Fruit fly (Drosophila melanogaster) whole organism, embryonic: Measurements from ENCODE around the gene CG9986.

Experiments used
- CG10543 ChIP-seq: fragments of 200-800 bp; sonication (Bioruptor generic); optimal IDR thresholded peaks from 3 replicates; lab custom pipeline; 2017; ENCODE audit warnings: missing biosample characterization, mild to moderate bottlenecking, missing genetic modification characterization, moderate library complexity
- CG11398 ChIP-seq: fragments of 200-800 bp; sonication (Bioruptor generic); optimal IDR thresholded peaks from 2 replicates; lab custom pipeline; 2016; ENCODE audit warnings: missing biosample characterization, missing genetic modification characterization
- CG11504 ChIP-seq: fragments of 200-800 bp; sonication (Bioruptor generic); optimal IDR thresholded peaks from 3 replicates; lab custom pipeline; 2019; ENCODE audit warnings: missing biosample characterization, mild to moderate bottlenecking, missing genetic modification characterization, moderate library complexity
- CG11560 ChIP-seq: fragments of 200-800 bp; sonication (Bioruptor generic); IDR thresholded peaks from 3 replicates; pipeline ENCODE4 v1.3.6; 2022; ENCODE audit warnings: missing biosample characterization, missing genetic modification characterization
- CG11695 ChIP-seq: fragments of 200-800 bp; sonication (Bioruptor generic); IDR thresholded peaks from 3 replicates; pipeline ENCODE4 v1.3.6; 2022; ENCODE audit warnings: missing biosample characterization, missing genetic modification characterization
- CG12299 ChIP-seq: fragments of 200-800 bp; sonication (Bioruptor generic); optimal IDR thresholded peaks from 2 replicates; lab custom pipeline; 2018; ENCODE audit warnings: missing biosample characterization, mild to moderate bottlenecking, missing genetic modification characterization
- CG12659 ChIP-seq: fragments of 200-800 bp; sonication (Bioruptor generic); optimal IDR thresholded peaks from 3 replicates; lab custom pipeline; 2017; ENCODE audit warnings: mild to moderate bottlenecking, missing biosample characterization, missing genetic modification reagents, missing genetic modification characterization
- CG12942 ChIP-seq: fragments of 200-800 bp; sonication (Bioruptor generic); optimal IDR thresholded peaks from 3 replicates; lab custom pipeline; 2016; ENCODE audit warnings: missing biosample characterization, missing genetic modification characterization
- CG13287 ChIP-seq: fragments of 200-800 bp; sonication (Bioruptor generic); IDR thresholded peaks from 2 replicates; pipeline ENCODE4 v1.3.6; 2022; ENCODE audit warnings: missing biosample characterization, missing genetic modification characterization; ENCODE audit not compliant: partially characterized antibody
- CG14441 ChIP-seq: fragments of 200-800 bp; sonication (Bioruptor generic); IDR thresholded peaks from 2 replicates; pipeline ENCODE4 v1.3.6; 2022; ENCODE audit warnings: missing biosample characterization, missing genetic modification characterization
- CG15073 ChIP-seq: fragments of 200-800 bp; sonication (Bioruptor generic); optimal IDR thresholded peaks from 2 replicates; lab custom pipeline; 2016; ENCODE audit warnings: missing biosample characterization, missing genetic modification characterization
- CG1529 ChIP-seq: fragments of 200-800 bp; sonication (Bioruptor generic); optimal IDR thresholded peaks from 3 replicates; lab custom pipeline; 2018; ENCODE audit warnings: missing biosample characterization, missing genetic modification characterization
- CG15479 ChIP-seq: fragments of 200-800 bp; sonication (Bioruptor generic); optimal IDR thresholded peaks from 3 replicates; lab custom pipeline; 2019; ENCODE audit warnings: missing biosample characterization, mild to moderate bottlenecking, missing genetic modification characterization, moderate library complexity
- CG16779 ChIP-seq: fragments of 200-800 bp; sonication (Bioruptor generic); IDR thresholded peaks from 2 replicates; pipeline ENCODE4 v1.3.6; 2022; ENCODE audit warnings: missing biosample characterization, missing genetic modification characterization
- CG2199 ChIP-seq: fragments of 200-800 bp; sonication (Bioruptor generic); IDR thresholded peaks from 3 replicates; pipeline ENCODE4 v1.3.6; 2022; ENCODE audit warnings: missing biosample characterization, missing genetic modification characterization
- CG2875 ChIP-seq: fragments of 200-800 bp; sonication (Bioruptor generic); optimal IDR thresholded peaks from 2 replicates; lab custom pipeline; 2017; ENCODE audit warnings: missing biosample characterization, mild to moderate bottlenecking, missing genetic modification characterization, missing genetic modification reagents
- CG32772 ChIP-seq: fragments of 200-800 bp; sonication (Bioruptor generic); IDR thresholded peaks from 2 replicates; pipeline ENCODE4 v1.3.6; 2022; ENCODE audit warnings: missing biosample characterization, missing genetic modification characterization
- CG34422 ChIP-seq: fragments of 200-800 bp; sonication (Bioruptor generic); IDR thresholded peaks from 3 replicates; pipeline ENCODE4 v1.3.6; 2022; ENCODE audit warnings: missing biosample characterization, missing genetic modification characterization
- CG4360 ChIP-seq: fragments of 200-800 bp; sonication (Bioruptor generic); IDR thresholded peaks from 2 replicates; pipeline ENCODE4 v1.3.6; 2022; ENCODE audit warnings: missing biosample characterization, missing genetic modification characterization
- CG6654 ChIP-seq: fragments of 200-800 bp; sonication (Bioruptor generic); optimal IDR thresholded peaks from 2 replicates; lab custom pipeline; 2017; ENCODE audit warnings: missing biosample characterization, mild to moderate bottlenecking, missing genetic modification characterization
- CG7556 ChIP-seq: fragments of 200-800 bp; sonication (Bioruptor generic); optimal IDR thresholded peaks from 2 replicates; lab custom pipeline; 2017; ENCODE audit warnings: missing biosample characterization, mild to moderate bottlenecking, missing genetic modification characterization
- CG7963 ChIP-seq: fragments of 200-800 bp; sonication (Bioruptor generic); IDR thresholded peaks from 3 replicates; pipeline ENCODE4 v1.3.6; 2022; ENCODE audit warnings: missing biosample characterization, missing genetic modification characterization; ENCODE audit not compliant: partially characterized antibody
- CG8290 ChIP-seq, 3 experiments: fragments of 200-800 bp; sonication (Bioruptor generic); optimal IDR thresholded peaks; 2 replicates each; lab custom pipeline; 2016 to 2019; ENCODE audit warnings: missing biosample characterization in 3 of 3, missing genetic modification characterization in 3 of 3, mild to moderate bottlenecking in 2 of 3, moderate library complexity in 1 of 3
- CG8765 ChIP-seq: fragments of 200-800 bp; sonication (Bioruptor generic); IDR thresholded peaks from 2 replicates; pipeline ENCODE4 v1.3.6; 2022; ENCODE audit warnings: missing biosample characterization, missing genetic modification characterization
- Deaf1 ChIP-seq: fragments of 200-800 bp; optimal IDR thresholded peaks from 3 replicates; lab custom pipeline; 2019; ENCODE audit warnings: missing biosample characterization, mild to moderate bottlenecking, missing genetic modification characterization, moderate library complexity
- E2f2 ChIP-seq: fragments of 200-800 bp; sonication (Bioruptor generic); IDR thresholded peaks from 2 replicates; pipeline ENCODE4 v1.3.6; 2022; ENCODE audit warnings: missing biosample characterization, missing genetic modification characterization
- H2.0 ChIP-seq: fragments of 200-800 bp; sonication (Bioruptor generic); IDR thresholded peaks from 2 replicates; pipeline ENCODE4 v1.3.6; 2022; ENCODE audit warnings: missing biosample characterization, missing genetic modification characterization
- Hmx ChIP-seq: fragments of 200-800 bp; sonication (Bioruptor generic); optimal IDR thresholded peaks from 2 replicates; lab custom pipeline; 2016; ENCODE audit warnings: missing biosample characterization, missing genetic modification characterization
- MESR4 ChIP-seq: fragments of 200-800 bp; sonication (Bioruptor generic); optimal IDR thresholded peaks from 2 replicates; lab custom pipeline; 2018; ENCODE audit warnings: missing biosample characterization, mild to moderate bottlenecking, missing genetic modification characterization, moderate library complexity
- Mes4 ChIP-seq: fragments of 200-800 bp; sonication (Bioruptor generic); optimal IDR thresholded peaks from 2 replicates; lab custom pipeline; 2016; ENCODE audit warnings: missing biosample characterization, missing genetic modification characterization
- NC2α ChIP-seq: fragments of 200-800 bp; sonication (Bioruptor generic); optimal IDR thresholded peaks from 2 replicates; lab custom pipeline; 2016; ENCODE audit warnings: missing biosample characterization, missing genetic modification characterization
- Oaz ChIP-seq: fragments of 200-800 bp; sonication (Bioruptor generic); IDR thresholded peaks from 2 replicates; pipeline ENCODE4 v1.3.6; 2022; ENCODE audit warnings: missing biosample characterization, missing genetic modification characterization
- Side ChIP-seq: fragments of 200-800 bp; sonication (Bioruptor generic); optimal IDR thresholded peaks from 2 replicates; lab custom pipeline; 2016; ENCODE audit warnings: missing biosample characterization, missing genetic modification characterization
- Usf ChIP-seq: fragments of 200-800 bp; sonication (Bioruptor generic); optimal IDR thresholded peaks from 2 replicates; lab custom pipeline; 2017; ENCODE audit warnings: missing genotype, missing biosample characterization, missing genetic modification characterization
- abd-A ChIP-seq: fragments of 200-800 bp; sonication (Bioruptor generic); optimal IDR thresholded peaks from 3 replicates; lab custom pipeline; 2019; ENCODE audit warnings: missing biosample characterization, mild to moderate bottlenecking, missing genetic modification characterization, moderate library complexity
- ash1 ChIP-seq: fragments of 200-800 bp; sonication (Bioruptor generic); optimal IDR thresholded peaks from 2 replicates; lab custom pipeline; 2018; ENCODE audit warnings: missing biosample characterization, mild to moderate bottlenecking, missing genetic modification characterization
- az2 ChIP-seq: fragments of 200-800 bp; sonication (Bioruptor generic); optimal IDR thresholded peaks from 3 replicates; lab custom pipeline; 2016; ENCODE audit warnings: missing biosample characterization, missing genetic modification characterization
- bbx ChIP-seq: fragments of 200-800 bp; sonication (Bioruptor generic); IDR thresholded peaks from 2 replicates; pipeline ENCODE4 v1.3.6; 2022; ENCODE audit warnings: missing biosample characterization, missing genetic modification characterization; ENCODE audit not compliant: partially characterized antibody
- bigmax ChIP-seq: fragments of 200-800 bp; sonication (Bioruptor generic); optimal IDR thresholded peaks from 2 replicates; lab custom pipeline; 2018; ENCODE audit warnings: missing biosample characterization, mild to moderate bottlenecking, missing genetic modification characterization
- dm ChIP-seq: fragments of 200-800 bp; sonication (Bioruptor generic); optimal IDR thresholded peaks from 3 replicates; lab custom pipeline; 2016; ENCODE audit warnings: missing biosample characterization, missing genetic modification characterization
- emc ChIP-seq: fragments of 200-800 bp; sonication (Bioruptor generic); optimal IDR thresholded peaks from 2 replicates; lab custom pipeline; 2016; ENCODE audit warnings: missing biosample characterization, missing genetic modification characterization
- fd3F ChIP-seq: fragments of 200-800 bp; sonication (Bioruptor generic); optimal IDR thresholded peaks from 2 replicates; lab custom pipeline; 2018; ENCODE audit warnings: missing biosample characterization, mild to moderate bottlenecking, missing genetic modification characterization, moderate library complexity
- fru ChIP-seq: fragments of >200 bp; optimal IDR thresholded peaks from 2 replicates; lab custom pipeline; 2017
- gfzf ChIP-seq: fragments of 200-800 bp; sonication (Bioruptor generic); optimal IDR thresholded peaks from 2 replicates; lab custom pipeline; 2016; ENCODE audit warnings: missing biosample characterization, mild to moderate bottlenecking, missing genetic modification characterization, moderate library complexity
- jigr1 ChIP-seq: fragments of 200-800 bp; sonication (Bioruptor generic); IDR thresholded peaks from 3 replicates; pipeline ENCODE4 v1.3.6; 2022; ENCODE audit warnings: missing biosample characterization, missing genetic modification characterization
- luna ChIP-seq: fragments of 200-800 bp; sonication (Bioruptor generic); optimal IDR thresholded peaks from 2 replicates; lab custom pipeline; 2016; ENCODE audit warnings: missing biosample characterization, missing genetic modification characterization
- nerfin-1 ChIP-seq: fragments of 200-800 bp; sonication (Bioruptor generic); optimal IDR thresholded peaks from 3 replicates; lab custom pipeline; 2019; ENCODE audit warnings: missing biosample characterization, mild to moderate bottlenecking, missing genetic modification characterization, moderate library complexity
- schlank ChIP-seq: fragments of 200-800 bp; sonication (Bioruptor generic); optimal IDR thresholded peaks from 2 replicates; lab custom pipeline; 2018; ENCODE audit warnings: missing biosample characterization, mild to moderate bottlenecking, missing genetic modification characterization
- tin ChIP-seq: fragments of 200-800 bp; sonication (Bioruptor generic); optimal IDR thresholded peaks from 3 replicates; lab custom pipeline; 2016; ENCODE audit warnings: missing biosample characterization, missing genetic modification characterization
- trh ChIP-seq: fragments of 200-800 bp; sonication (Bioruptor generic); optimal IDR thresholded peaks from 2 replicates; lab custom pipeline; 2016; ENCODE audit warnings: missing biosample characterization, missing genetic modification characterization
- z ChIP-seq: fragments of 200-800 bp; sonication (Bioruptor generic); IDR thresholded peaks from 3 replicates; pipeline ENCODE4 v1.3.6; 2022; ENCODE audit warnings: missing biosample characterization, missing genetic modification characterization

Gene CG9986

dm6 chr3R:28600144-28600792 is 5.6 kb upstream of the CG9986 start (continued):
- TF ChIP-seq CG12299 (tag; lab: Kevin White, UChicago) (peak; percentile 8), CG2875 (GFP tag; lab: Kevin White, UChicago) (no peak), CG16779 (no peak), CG11398 (GFP tag; lab: Kevin White, UChicago) (no peak), E2f2 (GFP tag; lab: Robert Waterston, UW) (0 out of 2 replicates have a peak, but pooled peaks have one; percentile 19), fd3F (GFP tag; lab: Kevin White, UChicago) (no peak), CG8290 (GFP tag; optimal IDR thresholded peaks at IDR 0.05; lab: Kevin White, UChicago) (peak; percentile 28), CG8290 (tag; optimal IDR thresholded peaks at IDR 0.05; lab: Kevin White, UChicago) (no peak), trh (no peak), CG12659 (GFP tag; lab: Kevin White, UChicago) (peak; percentile 53), CG7963 (GFP tag; lab: Robert Waterston, UW) (peak; percentile 71; the same call in 2 of the 3 replicates), bigmax (GFP tag; lab: Kevin White, UChicago) (peak; percentile 99), abd-A (tag; lab: Kevin White, UChicago) (no peak), ash1 (no peak), CG12942 (GFP tag; lab: Kevin White, UChicago) (no peak), CG6654 (GFP tag; lab: Kevin White, UChicago) (no peak), gfzf (peak; percentile 83), CG15073 (GFP tag; lab: Kevin White, UChicago) (no peak), nerfin-1 (tag; lab: Kevin White, UChicago) (peak; percentile 58), z (GFP tag; lab: Robert Waterston, UW) (no peak), tin (GFP tag; lab: Kevin White, UChicago) (no peak), CG7556 (GFP tag; lab: Kevin White, UChicago) (no peak), Side (GFP tag; lab: Kevin White, UChicago) (no peak), schlank (tag; lab: Kevin White, UChicago) (no peak), az2 (GFP tag; lab: Kevin White, UChicago) (no peak), Hmx (no peak), CG11695 (no peak), CG34422 (peak; percentile 71; the same call in 2 of the 3 replicates), CG15479 (GFP tag; lab: Kevin White, UChicago) (no peak), CG13287 (peak; percentile 52), jigr1 (GFP tag; lab: Robert Waterston, UW) (no peak), Usf (no peak), CG1529 (GFP tag; lab: Kevin White, UChicago) (no peak), bbx (GFP tag; lab: Robert Waterston, UW) (peak; percentile 62), H2.0 (GFP tag; lab: Robert Waterston, UW) (no peak), Deaf1 (tag; lab: Kevin White, UChicago) (no peak), CG2199 (GFP tag; lab: Robert Waterston, UW) (no peak), Mes4 (no peak), CG14441 (GFP tag; lab: Robert Waterston, UW) (no peak), CG11560 (tag; lab: Robert Waterston, UW) (peak; percentile 98), CG4360 (GFP tag; lab: Robert Waterston, UW) (no peak), dm (GFP tag; lab: Kevin White, UChicago) (peak; percentile 91), MESR4 (GFP tag; lab: Kevin White, UChicago) (peak; percentile 98), CG8765 (GFP tag; lab: Robert Waterston, UW) (no peak), luna (GFP tag; lab: Kevin White, UChicago) (no peak), Oaz (GFP tag; lab: Robert Waterston, UW) (no peak), CG32772 (GFP tag; lab: Robert Waterston, UW) (no peak), NC2α (GFP tag; lab: Kevin White, UChicago) (no peak), CG11504 (no peak), CG10543 (GFP tag; lab: Kevin White, UChicago) (peak; percentile 45), fru (lab: Kevin White, UChicago) (no peak), emc (no peak)
